Worm (Caenorhabditis elegans): ENCODE data around the gene calu-1.

The calu-1 gene

DNA sequence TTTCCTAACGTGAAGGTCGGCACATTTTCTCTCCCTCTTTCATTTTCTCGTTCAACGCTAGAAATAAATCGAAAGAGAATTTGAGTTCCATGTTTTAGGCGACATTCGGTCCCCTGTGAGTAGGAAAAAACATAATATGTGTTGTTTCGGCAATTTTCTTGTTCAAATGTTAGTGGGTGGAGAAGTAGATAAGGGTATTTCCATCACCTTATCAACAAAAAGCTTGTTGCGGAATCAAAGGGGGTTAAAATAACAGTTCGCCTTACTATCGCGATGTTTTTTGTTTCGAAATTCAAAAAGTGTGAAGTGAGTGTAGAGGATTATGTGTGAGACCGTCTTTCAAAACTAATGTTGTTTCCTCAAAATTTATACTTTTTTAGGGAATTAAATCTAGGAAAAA is 10.9 kb upstream of the calu-1 start:
- no peak for TF ChIP-seq lin-13 (GFP tag; optimal IDR thresholded peaks at IDR 0.05)
- TF ChIP-seq alr-1 (tag; optimal IDR thresholded peaks at IDR 0.05): no peak
- no peak for TF ChIP-seq nhr-6 (tag; optimal IDR thresholded peaks at IDR 0.05)
- TF ChIP-seq egl-27 (tag; optimal IDR thresholded peaks at IDR 0.05): no peak
- TF ChIP-seq sem-4 (tag; optimal IDR thresholded peaks at IDR 0.05): no peak
- no peak for TF ChIP-seq sma-3 (GFP tag; optimal IDR thresholded peaks at IDR 0.05)
- no peak for TF ChIP-seq snpc-4 (tag; optimal IDR thresholded peaks at IDR 0.05)
- TF ChIP-seq unc-55 (GFP tag; optimal IDR thresholded peaks at IDR 0.05): no peak
- TF ChIP-seq nhr-23 (tag; optimal IDR thresholded peaks at IDR 0.05): no peak
- TF ChIP-seq sma-9 (GFP tag; optimal IDR thresholded peaks at IDR 0.05): no peak
- TF ChIP-seq sma-9 (tag; optimal IDR thresholded peaks at IDR 0.05): no peak
- TF ChIP-seq nhr-25 (tag; optimal IDR thresholded peaks at IDR 0.05): no peak
- TF ChIP-seq ZK546.5 (tag; optimal IDR thresholded peaks at IDR 0.05): no peak
- TF ChIP-seq Y55F3AM.14 (GFP tag; optimal IDR thresholded peaks at IDR 0.05): no peak

DNA sequence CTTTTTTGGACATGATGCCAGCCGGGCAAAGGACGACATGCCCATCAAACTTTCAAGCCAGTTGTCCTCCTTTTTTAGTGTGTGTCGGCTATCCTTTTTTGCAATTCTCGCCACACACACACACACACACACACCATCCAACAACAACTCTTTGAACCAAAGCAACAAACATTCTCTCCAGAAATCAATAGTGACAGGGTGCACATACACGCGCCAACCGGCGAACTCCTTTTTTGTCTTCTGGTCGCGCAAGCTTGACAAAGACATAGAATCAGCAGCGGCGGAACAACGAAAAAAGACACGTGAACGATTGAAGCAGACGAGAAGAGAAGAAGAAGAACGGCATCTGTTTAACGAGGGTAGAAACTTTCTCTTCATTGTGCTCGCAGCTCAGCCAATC is 10.3 kb upstream of the calu-1 start:
- TF ChIP-seq blmp-1 (tag; optimal IDR thresholded peaks at IDR 0.05; ENCODE audit: insufficient read depth) (no peak), ztf-11 (tag; optimal IDR thresholded peaks at IDR 0.05) (no peak), fos-1 (tag; optimal IDR thresholded peaks at IDR 0.05) (no peak), nhr-77 (tag; optimal IDR thresholded peaks at IDR 0.05) (no peak), nhr-237 (tag; optimal IDR thresholded peaks at IDR 0.05) (no peak), ama-1 (optimal IDR thresholded peaks at IDR 0.05) (no peak), elt-3 (tag; optimal IDR thresholded peaks at IDR 0.05) (no peak), zag-1 (tag; optimal IDR thresholded peaks at IDR 0.05) (no peak), unc-55 (GFP tag; optimal IDR thresholded peaks at IDR 0.05) (peak; percentile 23), snpc-4 (tag; optimal IDR thresholded peaks at IDR 0.05) (no peak), nhr-21 (tag; optimal IDR thresholded peaks at IDR 0.05) (no peak), nhr-129 (tag; optimal IDR thresholded peaks at IDR 0.05) (peak; percentile 14), mbf-1 (tag; optimal IDR thresholded peaks at IDR 0.05) (no peak), sem-4 (tag; optimal IDR thresholded peaks at IDR 0.05) (no peak), mdl-1 (tag; optimal IDR thresholded peaks at IDR 0.05) (peak in 1 of 2 experiments; percentile 8)

DNA sequence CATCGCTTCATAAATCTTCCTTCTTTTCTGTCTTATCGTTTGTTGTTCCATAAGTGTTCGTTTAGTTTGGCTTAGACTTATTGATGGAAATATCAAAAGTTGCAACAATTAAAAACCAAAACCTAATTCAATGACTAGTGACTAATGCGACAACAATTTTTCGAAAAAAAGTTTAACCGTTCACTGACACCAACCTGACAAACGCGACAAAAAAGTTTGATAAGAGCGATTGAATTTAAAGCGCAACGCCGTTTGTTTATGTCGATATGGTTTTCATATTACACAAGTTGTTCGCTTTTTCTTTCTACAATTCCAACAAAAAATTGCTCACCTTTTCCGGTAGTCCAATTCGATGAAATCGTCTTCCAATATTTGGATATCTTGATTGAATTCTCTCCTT is 8.3 kb upstream of the calu-1 start:
- TF ChIP-seq ZK546.5 (tag; optimal IDR thresholded peaks at IDR 0.05) (no peak), fos-1 (tag; optimal IDR thresholded peaks at IDR 0.05) (peak; percentile 74)

DNA sequence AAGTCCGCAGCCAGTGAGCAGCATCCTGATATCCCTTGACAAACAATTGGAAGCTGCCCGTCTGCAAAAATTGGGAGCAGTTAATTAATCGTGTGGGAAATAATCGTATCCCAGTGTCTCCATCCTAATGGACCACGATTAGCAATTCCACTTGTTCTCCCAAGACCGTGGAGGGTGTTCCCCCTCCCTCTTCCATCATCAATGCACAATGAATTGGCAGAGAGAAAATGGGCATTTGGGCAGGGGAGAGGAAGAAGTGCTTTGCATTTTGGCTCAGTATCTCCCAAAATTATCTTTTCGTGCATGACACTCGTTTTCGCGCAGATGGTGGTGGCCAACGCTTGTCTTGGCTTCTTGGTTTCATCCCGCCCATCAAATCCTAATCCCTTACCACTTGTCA is 7.4 kb upstream of the calu-1 start:
- TF ChIP-seq blmp-1 (tag; optimal IDR thresholded peaks at IDR 0.05; ENCODE audit: insufficient read depth) (no peak), elt-1 (tag; optimal IDR thresholded peaks at IDR 0.05) (no peak), nhr-11 (tag; optimal IDR thresholded peaks at IDR 0.05) (no peak), ceh-82 (tag; optimal IDR thresholded peaks at IDR 0.05) (no peak), ama-1 (optimal IDR thresholded peaks at IDR 0.05) (no peak), mab-5 (tag; optimal IDR thresholded peaks at IDR 0.05) (no peak), F13H6.1 (tag; optimal IDR thresholded peaks at IDR 0.05) (no peak)

DNA sequence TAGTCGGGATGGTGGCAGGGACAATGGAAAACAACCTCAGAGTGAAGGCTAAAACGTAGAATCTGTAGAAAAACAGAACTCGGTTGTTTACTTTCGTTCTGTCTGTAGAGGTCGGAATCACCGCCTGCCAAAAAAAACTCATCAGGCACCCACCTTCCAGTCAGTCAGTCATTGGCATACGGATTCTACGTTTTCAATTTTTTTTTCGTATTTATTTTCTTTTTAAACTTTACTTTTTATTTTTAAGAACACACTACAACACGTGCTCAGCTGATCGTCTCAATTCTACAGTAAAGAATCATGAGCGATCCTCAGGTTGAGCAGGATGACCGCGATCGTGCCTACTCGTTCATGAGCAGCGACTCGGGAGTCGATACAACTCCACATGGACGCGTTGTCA is 5.8 kb upstream of the calu-1 start, which contains the start of gene lfi-1:
TSS of gene lfi-1 (plus strand) at position 301 of the 400 bp plus-strand sequence.
- TF ChIP-seq elt-3 (tag; optimal IDR thresholded peaks at IDR 0.05): no peak
- TF ChIP-seq ztf-4 (tag; optimal IDR thresholded peaks at IDR 0.05): no peak

DNA sequence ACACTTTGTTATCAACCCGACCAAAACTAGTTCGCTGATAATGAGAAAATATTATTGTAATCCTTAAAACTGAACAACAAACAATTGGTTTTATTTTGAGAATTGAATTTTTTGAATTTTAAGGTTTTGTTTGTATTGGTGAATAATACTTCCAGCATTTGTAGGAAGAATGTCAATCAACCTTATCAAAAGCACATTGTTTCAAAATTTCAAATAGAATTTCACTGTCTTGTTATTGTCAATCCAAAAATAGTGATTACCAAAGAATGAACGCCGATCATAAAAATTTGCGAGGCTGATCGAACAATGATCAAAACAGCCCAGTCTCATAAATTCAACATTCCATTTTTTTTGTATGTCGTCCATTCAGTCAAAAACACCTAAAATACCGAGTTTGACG is 3.8 kb upstream of the calu-1 start:
- no peak for TF ChIP-seq nhr-6 (tag; optimal IDR thresholded peaks at IDR 0.05)
- no peak for TF ChIP-seq ama-1 (optimal IDR thresholded peaks at IDR 0.05)
- no peak for TF ChIP-seq unc-39 (tag; optimal IDR thresholded peaks at IDR 0.05)
- no peak for TF ChIP-seq sem-4 (tag; optimal IDR thresholded peaks at IDR 0.05)

Data from whole organism, L2 larva.